Fruit fly (Drosophila melanogaster) whole organism, embryonic: ENCODE data around the gene CG43063.

Source experiments
- BEAF-32 ChIP-seq: fragments of 200-800 bp; sonication (Bioruptor generic); optimal IDR thresholded peaks from 3 replicates; lab custom pipeline; 2017; ENCODE audit warnings: missing biosample characterization, missing genetic modification characterization, mild to moderate bottlenecking, moderate library complexity, missing genetic modification reagents
- C15 ChIP-seq: fragments of 200-800 bp; sonication (Bioruptor generic); IDR thresholded peaks from 3 replicates; pipeline ENCODE4 v1.3.6; 2022; ENCODE audit warnings: missing biosample characterization, missing genetic modification characterization
- CG10209 ChIP-seq: fragments of 200-800 bp; sonication (Bioruptor generic); optimal IDR thresholded peaks from 3 replicates; lab custom pipeline; 2017; ENCODE audit warnings: missing biosample characterization, mild to moderate bottlenecking, missing genetic modification characterization, missing genetic modification reagents
- CG10321 ChIP-seq: fragments of 200-800 bp; sonication (Bioruptor generic); IDR thresholded peaks from 2 replicates; pipeline ENCODE4 v1.3.6; 2022; ENCODE audit warnings: missing biosample characterization, missing genetic modification characterization
- CG10431 ChIP-seq: fragments of 200-800 bp; sonication (Bioruptor generic); optimal IDR thresholded peaks from 3 replicates; lab custom pipeline; 2018; ENCODE audit warnings: missing biosample characterization, mild to moderate bottlenecking, missing genetic modification characterization
- CG11093 ChIP-seq: fragments of 200-800 bp; sonication (Bioruptor generic); IDR thresholded peaks from 3 replicates; pipeline ENCODE4 v1.3.6; 2022; ENCODE audit warnings: missing biosample characterization, missing genetic modification characterization
- CG11504 ChIP-seq: fragments of 200-800 bp; sonication (Bioruptor generic); optimal IDR thresholded peaks from 3 replicates; lab custom pipeline; 2019; ENCODE audit warnings: missing biosample characterization, mild to moderate bottlenecking, missing genetic modification characterization, moderate library complexity
- CG15479 ChIP-seq: fragments of 200-800 bp; sonication (Bioruptor generic); optimal IDR thresholded peaks from 3 replicates; lab custom pipeline; 2019; ENCODE audit warnings: missing biosample characterization, mild to moderate bottlenecking, missing genetic modification characterization, moderate library complexity
- CG1603 ChIP-seq: fragments of 200-800 bp; sonication (Bioruptor generic); optimal IDR thresholded peaks from 2 replicates; lab custom pipeline; 2019; ENCODE audit warnings: missing biosample characterization, mild to moderate bottlenecking, missing genetic modification characterization, moderate library complexity
- CG16813 ChIP-seq: fragments of 200-800 bp; sonication (Bioruptor generic); IDR thresholded peaks from 3 replicates; pipeline ENCODE4 v1.3.6; 2022; ENCODE audit warnings: missing biosample characterization, missing genetic modification characterization; ENCODE audit not compliant: partially characterized antibody
- CG16815 ChIP-seq: fragments of 200-800 bp; sonication (Bioruptor generic); optimal IDR thresholded peaks from 3 replicates; lab custom pipeline; 2017; ENCODE audit warnings: missing biosample characterization, mild to moderate bottlenecking, missing genetic modification characterization
- CG18262 ChIP-seq: fragments of 200-800 bp; optimal IDR thresholded peaks from 3 replicates; lab custom pipeline; 2019; ENCODE audit warnings: missing biosample characterization, mild to moderate bottlenecking, missing genetic modification characterization, moderate library complexity
- CG1832 ChIP-seq: fragments of 200-800 bp; sonication (Bioruptor generic); optimal IDR thresholded peaks from 2 replicates; lab custom pipeline; 2017; ENCODE audit warnings: missing biosample characterization, mild to moderate bottlenecking, missing genetic modification characterization, inconsistent platforms
- CG2202 ChIP-seq: fragments of 200-800 bp; sonication (Bioruptor generic); optimal IDR thresholded peaks from 2 replicates; lab custom pipeline; 2018; ENCODE audit warnings: missing biosample characterization, mild to moderate bottlenecking, missing genetic modification characterization
- CG4404 ChIP-seq: fragments of 200-800 bp; sonication (Bioruptor generic); IDR thresholded peaks from 2 replicates; pipeline ENCODE4 v1.3.6; 2022; ENCODE audit warnings: missing biosample characterization, missing genetic modification characterization
- CG4617 ChIP-seq: fragments of 200-800 bp; sonication (Bioruptor generic); optimal IDR thresholded peaks from 3 replicates; lab custom pipeline; 2016; ENCODE audit warnings: missing biosample characterization, missing genetic modification characterization, borderline replicate concordance
- CG7839 ChIP-seq: fragments of 200-800 bp; sonication (Bioruptor generic); optimal IDR thresholded peaks from 3 replicates; lab custom pipeline; 2018; ENCODE audit warnings: missing biosample characterization, mild to moderate bottlenecking, missing genetic modification characterization, moderate library complexity
- CrebB ChIP-seq: fragments of 200-800 bp; sonication (Bioruptor generic); optimal IDR thresholded peaks from 3 replicates; lab custom pipeline; 2018; ENCODE audit warnings: missing biosample characterization, mild to moderate bottlenecking, missing genetic modification characterization
- Dip2 ChIP-seq: fragments of 200-800 bp; sonication (Bioruptor generic); IDR thresholded peaks from 2 replicates; pipeline ENCODE4 v1.3.6; 2022; ENCODE audit warnings: missing biosample characterization, missing genetic modification characterization
- HLH3B ChIP-seq: fragments of 200-800 bp; sonication (Bioruptor generic); IDR thresholded peaks from 2 replicates; pipeline ENCODE4 v1.3.6; 2022; ENCODE audit warnings: missing biosample characterization, missing genetic modification characterization
- Hsf ChIP-seq: fragments of 200-800 bp; sonication (Bioruptor generic); optimal IDR thresholded peaks from 3 replicates; lab custom pipeline; 2016; ENCODE audit warnings: missing biosample characterization, missing genetic modification characterization
- Kr ChIP-seq: fragments of 200-800 bp; sonication (Bioruptor generic); optimal IDR thresholded peaks from 2 replicates; lab custom pipeline; 2017; ENCODE audit warnings: missing biosample characterization, mild to moderate bottlenecking, missing genetic modification characterization
- Lhr ChIP-seq: fragments of 200-800 bp; sonication (Bioruptor generic); optimal IDR thresholded peaks from 3 replicates; lab custom pipeline; 2017; ENCODE audit warnings: mild to moderate bottlenecking, missing biosample characterization, missing genetic modification reagents, missing genetic modification characterization
- Med ChIP-seq: fragments of 200-800 bp; sonication (Bioruptor generic); peaks from one replicate; lab custom pipeline; 2016; ENCODE audit warnings: missing biosample characterization, missing genetic modification characterization, mild to moderate bottlenecking, inconsistent platforms, moderate library complexity
- Nf-YB ChIP-seq: fragments of 200-800 bp; sonication (Bioruptor generic); optimal IDR thresholded peaks from 3 replicates; lab custom pipeline; 2019; ENCODE audit warnings: missing biosample characterization, mild to moderate bottlenecking, missing genetic modification characterization, moderate library complexity
- Scr ChIP-seq: fragments of 200-800 bp; sonication (Bioruptor generic); IDR thresholded peaks from 2 replicates; pipeline ENCODE4 v1.3.6; 2022; ENCODE audit warnings: missing biosample characterization, missing genetic modification characterization; ENCODE audit not compliant: partially characterized antibody
- Side ChIP-seq: fragments of 200-800 bp; sonication (Bioruptor generic); optimal IDR thresholded peaks from 2 replicates; lab custom pipeline; 2016; ENCODE audit warnings: missing biosample characterization, missing genetic modification characterization
- Spps ChIP-seq: fragments of 200-800 bp; sonication (Bioruptor generic); optimal IDR thresholded peaks from 2 replicates; lab custom pipeline; 2018; ENCODE audit warnings: missing biosample characterization, mild to moderate bottlenecking, missing genetic modification characterization
- Sry-β ChIP-seq: fragments of 200-800 bp; sonication (Bioruptor generic); optimal IDR thresholded peaks from 2 replicates; lab custom pipeline; 2018; ENCODE audit warnings: missing biosample characterization, mild to moderate bottlenecking, missing genetic modification characterization, moderate library complexity
- Usf ChIP-seq: fragments of 200-800 bp; sonication (Bioruptor generic); optimal IDR thresholded peaks from 2 replicates; lab custom pipeline; 2017; ENCODE audit warnings: missing genotype, missing biosample characterization, missing genetic modification characterization
- YL-1 ChIP-seq: fragments of 200-800 bp; sonication (Bioruptor generic); optimal IDR thresholded peaks from 3 replicates; lab custom pipeline; 2017; ENCODE audit warnings: missing biosample characterization, mild to moderate bottlenecking, missing genetic modification characterization
- bigmax ChIP-seq: fragments of 200-800 bp; sonication (Bioruptor generic); optimal IDR thresholded peaks from 2 replicates; lab custom pipeline; 2018; ENCODE audit warnings: missing biosample characterization, mild to moderate bottlenecking, missing genetic modification characterization
- cad ChIP-seq: fragments of >200 bp; optimal IDR thresholded peaks from 2 replicates; lab custom pipeline; 2017; ENCODE audit warnings: missing biosample characterization, missing genetic modification characterization
- caup ChIP-seq: fragments of 200-800 bp; sonication (Bioruptor generic); optimal IDR thresholded peaks from 3 replicates; lab custom pipeline; 2017; ENCODE audit warnings: missing biosample characterization, mild to moderate bottlenecking, missing genetic modification characterization, moderate library complexity; ENCODE audit not compliant: severe bottlenecking
- chm ChIP-seq: fragments of 200-800 bp; sonication (Bioruptor generic); IDR thresholded peaks from 2 replicates; pipeline ENCODE4 v1.3.6; 2022; ENCODE audit warnings: missing biosample characterization, missing genetic modification characterization
- dmrt99B ChIP-seq: fragments of 200-800 bp; sonication (Bioruptor generic); optimal IDR thresholded peaks from 2 replicates; lab custom pipeline; 2018; ENCODE audit warnings: missing biosample characterization, mild to moderate bottlenecking, missing genetic modification characterization, moderate library complexity
- dysf ChIP-seq: fragments of 200-800 bp; sonication (Bioruptor generic); IDR thresholded peaks from 3 replicates; pipeline ENCODE4 v1.3.6; 2022; ENCODE audit warnings: missing biosample characterization, missing genetic modification characterization
- knrl ChIP-seq: fragments of 200-800 bp; sonication (Bioruptor generic); IDR thresholded peaks from 3 replicates; pipeline ENCODE4 v1.3.6; 2022; ENCODE audit warnings: missing biosample characterization, missing genetic modification characterization; ENCODE audit not compliant: partially characterized antibody
- pan ChIP-seq, 4 experiments: fragments of >200 bp in 3 of 4; fragments of 200-800 bp in 1 of 4; sonication (Bioruptor generic) in 1 of 4; optimal IDR thresholded peaks in 3 of 4; IDR thresholded peaks in 1 of 4; 2 replicates each; pipeline versions ENCODE4 v1.3.6 to Lab custom; 2017 to 2022; ENCODE audit warnings: missing biosample characterization in 2 of 4, missing genetic modification characterization in 2 of 4, mixed read lengths in 1 of 4
- rib ChIP-seq: fragments of 200-800 bp; sonication (Bioruptor generic); IDR thresholded peaks from 2 replicates; pipeline ENCODE4 v1.3.6; 2022; ENCODE audit warnings: missing biosample characterization, missing genetic modification characterization
- sd ChIP-seq: fragments of 200-800 bp; sonication (Bioruptor generic); optimal IDR thresholded peaks from 3 replicates; lab custom pipeline; 2018; ENCODE audit warnings: missing biosample characterization, mild to moderate bottlenecking, missing genetic modification characterization, moderate library complexity
- slbo ChIP-seq: fragments of 200-800 bp; sonication (Bioruptor generic); IDR thresholded peaks from 2 replicates; pipeline ENCODE4 v1.3.6; 2022; ENCODE audit warnings: missing biosample characterization, missing genetic modification characterization
- tgo ChIP-seq: fragments of 200-800 bp; sonication (Bioruptor generic); IDR thresholded peaks from 3 replicates; pipeline ENCODE4 v1.3.6; 2022; ENCODE audit warnings: missing biosample characterization, missing genetic modification characterization
- tio ChIP-seq: fragments of 200-800 bp; sonication (Bioruptor generic); optimal IDR thresholded peaks from 2 replicates; lab custom pipeline; 2017; ENCODE audit warnings: missing biosample characterization, missing genetic modification characterization, inconsistent platforms
- tll ChIP-seq, 2 experiments: fragments of 200-800 bp in 1 of 2; fragments of >200 bp in 1 of 2; sonication (Bioruptor generic) in 1 of 2; optimal IDR thresholded peaks; 2 replicates each; lab custom pipeline; 2017 to 2019; ENCODE audit warnings: missing biosample characterization in 2 of 2, missing genetic modification characterization in 2 of 2, mild to moderate bottlenecking in 1 of 2, moderate library complexity in 1 of 2
- ttk ChIP-seq: fragments of 200-800 bp; sonication (Bioruptor generic); IDR thresholded peaks from 2 replicates; pipeline ENCODE4 v2.1.2; 2022; ENCODE audit warnings: missing biosample characterization, missing genetic modification characterization
- twi ChIP-seq: fragments of 200-800 bp; optimal IDR thresholded peaks from 2 replicates; lab custom pipeline; 2019; ENCODE audit warnings: missing biosample characterization, mild to moderate bottlenecking, missing genetic modification characterization, moderate library complexity
- vnd ChIP-seq: fragments of 200-800 bp; sonication (Bioruptor generic); IDR thresholded peaks from 3 replicates; pipeline ENCODE4 v1.3.6; 2022; ENCODE audit warnings: missing biosample characterization, missing genetic modification characterization; ENCODE audit not compliant: partially characterized antibody
- wor ChIP-seq: fragments of 200-800 bp; sonication (Bioruptor generic); IDR thresholded peaks from 2 replicates; pipeline ENCODE4 v1.3.6; 2022; ENCODE audit warnings: missing biosample characterization, missing genetic modification characterization

Gene CG43063

dm6 chr3R:13068022-13068421, 18.0 kb upstream of the CG43063 start (continued):
- TF ChIP-seq CG16815 (GFP tag; lab: Kevin White, UChicago), result peak; percentile 22
- TF ChIP-seq CG4617 (GFP tag; lab: Kevin White, UChicago), result peak; percentile 14
- peak; percentile 86 for TF ChIP-seq CG18262 (tag; lab: Kevin White, UChicago)
- TF ChIP-seq chm, result peak; percentile 75; the same call in 1 of the 2 replicates
- no peak for TF ChIP-seq pan (optimal IDR thresholded peaks at IDR 0.05; lab: Kevin White, UChicago)
- TF ChIP-seq pan (GFP tag; optimal IDR thresholded peaks at IDR 0.05 in 1 of 2, IDR thresholded peaks at IDR 0.05 in 1 of 2), result peak in 1 of 2 experiments; percentile 65
- peak; percentile 97 for TF ChIP-seq Med (GFP tag; lab: Kevin White, UChicago)
- 0 out of 2 replicates have a peak, but pooled peaks have one; percentile 28 for TF ChIP-seq CG10321 (GFP tag; lab: Robert Waterston, UW)
- peak; percentile 74 for TF ChIP-seq CG10431 (GFP tag; lab: Kevin White, UChicago)
- no peak for TF ChIP-seq BEAF-32
- peak; percentile 86 for TF ChIP-seq Lhr
- TF ChIP-seq sd (tag; lab: Kevin White, UChicago), result no peak
- TF ChIP-seq dysf (GFP tag; lab: Robert Waterston, UW), result peak; percentile 49; the same call in 2 of the 3 replicates
- no peak for TF ChIP-seq Scr (GFP tag; lab: Robert Waterston, UW)
- TF ChIP-seq CG4404 (GFP tag; lab: Robert Waterston, UW), result no peak
- TF ChIP-seq CG11093 (GFP tag; lab: Robert Waterston, UW), result peak; percentile 13; the same call in 1 of the 3 replicates
- no peak for TF ChIP-seq Dip2
- no peak for TF ChIP-seq rib (GFP tag; lab: Robert Waterston, UW)
- TF ChIP-seq CG2202 (tag; lab: Kevin White, UChicago), result peak; percentile 93
- TF ChIP-seq CG11504 (tag; lab: Kevin White, UChicago), result peak; percentile 95
- peak; percentile 78 for TF ChIP-seq CG7839 (tag; lab: Kevin White, UChicago)
- TF ChIP-seq CG10209 (GFP tag; lab: Kevin White, UChicago), result peak; percentile 92
- peak; percentile 83 for TF ChIP-seq HLH3B
- peak; percentile 80 for TF ChIP-seq Sry-β (GFP tag; lab: Kevin White, UChicago)
- peak; percentile 95 for TF ChIP-seq Spps (tag; lab: Kevin White, UChicago)
- peak; percentile 89 for TF ChIP-seq dmrt99B (tag; lab: Kevin White, UChicago)
- TF ChIP-seq knrl (GFP tag; lab: Robert Waterston, UW), result no peak
- no peak for TF ChIP-seq vnd

dm6 chr3R:13070011-13070619, 15.9 kb upstream of the CG43063 start:
- TF ChIP-seq CG15479 (GFP tag; lab: Kevin White, UChicago) (peak; percentile 82), tgo (GFP tag; lab: Robert Waterston, UW) (no peak), caup (no peak), CrebB (tag; lab: Kevin White, UChicago) (no peak), Kr (GFP tag; lab: Kevin White, UChicago) (no peak), slbo (GFP tag; lab: Robert Waterston, UW) (no peak), tio (GFP tag; lab: Kevin White, UChicago) (no peak), cad (peak; percentile 40), CG1832 (no peak), bigmax (GFP tag; lab: Kevin White, UChicago) (no peak), Nf-YB (GFP tag; lab: Kevin White, UChicago) (no peak), Usf (GFP tag; lab: Kevin White, UChicago) (no peak), tll (GFP tag; optimal IDR thresholded peaks at IDR 0.05; lab: Kevin White, UChicago) (peak in 1 of 2 experiments; percentile 39), wor (no peak), YL-1 (GFP tag; lab: Kevin White, UChicago) (no peak), Hsf (GFP tag; lab: Kevin White, UChicago) (no peak), twi (tag; lab: Kevin White, UChicago) (peak; percentile 98), CG16813 (GFP tag; lab: Robert Waterston, UW) (no peak), C15 (GFP tag; lab: Robert Waterston, UW) (no peak), Side (GFP tag; lab: Kevin White, UChicago) (no peak), CG1603 (tag; lab: Kevin White, UChicago) (no peak), ttk (GFP tag; lab: Robert Waterston, UW) (no peak)
